Fruit fly (Drosophila melanogaster): ENCODE results near the gene Acat2.

- TF ChIP-seq CG7101 (tag; optimal IDR thresholded peaks at IDR 0.05) (no peak), Mnt (GFP tag; optimal IDR thresholded peaks at IDR 0.05) (no peak), CG11617 (GFP tag; optimal IDR thresholded peaks at IDR 0.05) (no peak), kay (GFP tag; ENCODE audit: borderline replicate concordance) (no peak)
Observed at dm6 chr3L:1295693-1296092, 7.1 kb upstream of the Acat2 start, which contains the start of gene Rabex-5.
